Worm (Caenorhabditis elegans) whole organism, mixed stage, embryonic: Measurements from ENCODE around the gene copz-1.

Experiments used
- ceh-39 ChIP-seq: fragments of 150-350 bp; optimal IDR thresholded peaks from 2 replicates; lab custom pipeline; 2014; ENCODE audit warnings: missing biosample characterization, missing genetic modification characterization
- drap-1 ChIP-seq: fragments of 200-800 bp; sonication (Bioruptor generic); optimal IDR thresholded peaks from 3 replicates; lab custom pipeline; 2018; ENCODE audit warnings: mild to moderate bottlenecking, missing genetic modification characterization, missing compliant biosample characterization
- lin-13 ChIP-seq: fragments of 150-350 bp; optimal IDR thresholded peaks from 2 replicates; lab custom pipeline; 2014; ENCODE audit warnings: missing biosample characterization, missing genetic modification characterization
- mep-1 ChIP-seq: fragments of 150-350 bp; optimal IDR thresholded peaks from 2 replicates; lab custom pipeline; 2017; ENCODE audit warnings: missing biosample characterization, missing genetic modification reagents, missing genetic modification characterization, inconsistent platforms
- nhr-12 ChIP-seq: fragments of 150-350 bp; optimal IDR thresholded peaks from 2 replicates; lab custom pipeline; 2014; ENCODE audit warnings: missing biosample characterization, missing genetic modification characterization
- nhr-2 ChIP-seq: fragments of 150-350 bp; optimal IDR thresholded peaks from 2 replicates; lab custom pipeline; 2014; ENCODE audit warnings: missing biosample characterization, missing genetic modification characterization
- snpc-4 ChIP-seq: fragments of 150-350 bp; optimal IDR thresholded peaks from 2 replicates; lab custom pipeline; 2014; ENCODE audit warnings: missing biosample characterization, missing genetic modification characterization
- unc-62 ChIP-seq: fragments of 150-350 bp; optimal IDR thresholded peaks from 2 replicates; lab custom pipeline; 2014; ENCODE audit warnings: missing biosample characterization, missing genetic modification reagents, missing genetic modification characterization

DNA sequence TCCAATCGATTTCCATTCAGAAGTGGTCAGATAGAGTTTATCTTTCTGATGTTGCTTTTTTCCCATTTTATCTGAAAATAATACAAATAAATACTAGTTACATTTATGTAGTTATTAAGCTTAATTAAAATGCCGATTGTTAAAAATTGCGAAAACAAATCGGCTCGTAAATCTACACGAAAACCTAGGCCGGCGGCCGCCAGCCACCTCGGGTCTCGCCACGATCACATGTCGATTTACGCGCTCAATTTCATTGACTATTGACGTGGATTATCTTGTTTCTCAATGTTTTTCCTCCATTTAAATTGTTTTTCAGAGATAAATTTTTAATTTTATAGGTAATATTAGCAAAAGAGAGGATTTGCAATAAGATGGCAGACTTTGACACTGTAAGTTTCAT, at the start of gene copz-1, which contains the start of gene cyn-4:
- peak; percentile 2 for TF ChIP-seq nhr-2 (tag; lab: Kevin White, UChicago)
- no peak for TF ChIP-seq unc-62 (GFP tag; lab: Kevin White, UChicago)
- peak; percentile 61 for TF ChIP-seq mep-1 (tag; lab: Kevin White, UChicago)
- TF ChIP-seq snpc-4 (tag; lab: Kevin White, UChicago), result no peak
- TF ChIP-seq lin-13 (tag; lab: Kevin White, UChicago), result peak; percentile 43
- TF ChIP-seq drap-1 (GFP tag; lab: Kevin White, UChicago), result no peak
- no peak for TF ChIP-seq nhr-12 (tag; lab: Kevin White, UChicago)
- TF ChIP-seq ceh-39 (tag; lab: Kevin White, UChicago), result peak; percentile 67
